Worm (Caenorhabditis elegans) whole organism, L3 larva: ENCODE results near the gene F26D11.2.

Experiments
- aly-2 ChIP-seq: fragments of 150-350 bp; optimal IDR thresholded peaks from 2 replicates; lab custom pipeline; 2014; ENCODE audit warnings: missing biosample characterization, missing genetic modification characterization
- ceh-16 ChIP-seq: sonication (generic microtip); optimal IDR thresholded peaks from 2 replicates; lab custom pipeline; 2017; ENCODE audit warnings: missing biosample characterization, missing genetic modification characterization
- ceh-82 ChIP-seq: fragments of 150-350 bp; optimal IDR thresholded peaks from 2 replicates; lab custom pipeline; 2014; ENCODE audit warnings: missing biosample characterization, missing genetic modification characterization
- elt-1 ChIP-seq: fragments of 150-350 bp; optimal IDR thresholded peaks from 2 replicates; lab custom pipeline; 2014; ENCODE audit warnings: missing biosample characterization, missing genetic modification characterization
- elt-3 ChIP-seq, 3 experiments: fragments of 150-350 bp in 1 of 3; sonication (generic microtip) in 2 of 3; optimal IDR thresholded peaks; 2 replicates in 2 of 3; 4 replicates in 1 of 3; lab custom pipeline; 2014 to 2017; ENCODE audit warnings: missing biosample characterization in 3 of 3, missing genetic modification characterization in 3 of 3
- hmg-11 ChIP-seq: sonication (generic microtip); optimal IDR thresholded peaks from 2 replicates; lab custom pipeline; 2016; ENCODE audit warnings: missing genetic modification characterization, missing compliant biosample characterization
- jun-1 ChIP-seq: fragments of 150-350 bp; optimal IDR thresholded peaks from 2 replicates; lab custom pipeline; 2014; ENCODE audit warnings: missing biosample characterization, missing genetic modification reagents, missing genetic modification characterization
- nfya-1 ChIP-seq: sonication (generic microtip); optimal IDR thresholded peaks from 2 replicates; lab custom pipeline; 2017; ENCODE audit warnings: missing genetic modification characterization, mild to moderate bottlenecking, missing compliant biosample characterization, antibody characterized with exemption, moderate library complexity; ENCODE audit not compliant: insufficient read depth
- nhr-23 ChIP-seq: fragments of 150-350 bp; optimal IDR thresholded peaks from 2 replicates; lab custom pipeline; 2014; ENCODE audit warnings: missing biosample characterization, missing genetic modification reagents, missing genetic modification characterization
- nhr-77 ChIP-seq: fragments of 150-350 bp; optimal IDR thresholded peaks from 2 replicates; lab custom pipeline; 2014; ENCODE audit warnings: missing biosample characterization, missing genetic modification characterization
- sea-2 ChIP-seq: fragments of 150-350 bp; sonication (generic microtip); optimal IDR thresholded peaks from 4 replicates; lab custom pipeline; 2014; ENCODE audit warnings: missing biosample characterization, missing genetic modification reagents, missing genetic modification characterization
- skn-1 ChIP-seq: fragments of 150-350 bp; optimal IDR thresholded peaks from 2 replicates; lab custom pipeline; 2014; ENCODE audit warnings: missing biosample characterization, missing genetic modification characterization

The F26D11.2 gene

DNA sequence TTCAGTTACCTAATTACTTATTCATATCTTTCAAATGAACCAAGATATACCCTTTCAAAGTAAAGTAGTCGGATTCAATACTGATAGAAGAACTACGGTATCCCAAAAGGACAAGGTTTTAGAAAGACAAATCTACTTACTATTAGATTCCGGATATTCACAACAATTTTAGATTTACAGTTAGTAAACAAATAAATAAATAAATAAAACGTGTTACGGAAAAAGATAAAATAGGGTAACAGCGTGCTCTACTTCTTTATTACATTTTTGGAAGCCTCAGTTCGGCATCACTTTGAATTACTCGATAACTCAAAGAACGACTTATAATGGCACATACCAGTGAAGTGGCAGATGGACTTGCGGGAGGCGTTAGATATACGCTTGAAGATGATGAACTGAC lies 45.9 kb downstream of the F26D11.2 start, which contains the start of gene Y97E10AR.8:
TSS of gene Y97E10AR.8 (plus strand) at position 301 of the 400 bp plus-strand sequence.
- TF ChIP-seq nhr-23 (tag; lab: Kevin White, UChicago) (no peak), ceh-82 (no peak), ceh-16 (tag; lab: Kevin White, UChicago) (no peak), jun-1 (tag; lab: Kevin White, UChicago) (no peak), skn-1 (tag; lab: Kevin White, UChicago) (no peak), aly-2 (tag; lab: Kevin White, UChicago) (no peak)

ce11 chrV:8007460-8008292 lies 48.6 kb downstream of the F26D11.2 start, which contains the start of gene Y97E10AR.3:
Gene Y97E10AR.3 (minus strand): TSS chrV:8007510.
- TF ChIP-seq hmg-11 (tag; lab: Kevin White, UChicago) (no peak), ceh-16 (tag; lab: Kevin White, UChicago) (no peak), elt-1 (no peak), skn-1 (tag; lab: Kevin White, UChicago) (no peak), ceh-82 (no peak), nhr-77 (tag; lab: Kevin White, UChicago) (no peak), nfya-1 (tag; lab: Kevin White, UChicago) (peak; percentile 55)

ce11 chrV:8010103-8010502 lies 51.0 kb downstream of the F26D11.2 start, which contains the start of gene Y97E10AR.4:
Gene Y97E10AR.4 (minus strand): TSS chrV:8010233.
- no peak for TF ChIP-seq elt-3 (tag; optimal IDR thresholded peaks at IDR 0.05; lab: Kevin White, UChicago)
- no peak for TF ChIP-seq nhr-23 (tag; lab: Kevin White, UChicago)
- no peak for TF ChIP-seq sea-2 (GFP tag; lab: Kevin White, UChicago)
